Worm (Caenorhabditis elegans): ENCODE data around the gene F58E6.4.

DNA sequence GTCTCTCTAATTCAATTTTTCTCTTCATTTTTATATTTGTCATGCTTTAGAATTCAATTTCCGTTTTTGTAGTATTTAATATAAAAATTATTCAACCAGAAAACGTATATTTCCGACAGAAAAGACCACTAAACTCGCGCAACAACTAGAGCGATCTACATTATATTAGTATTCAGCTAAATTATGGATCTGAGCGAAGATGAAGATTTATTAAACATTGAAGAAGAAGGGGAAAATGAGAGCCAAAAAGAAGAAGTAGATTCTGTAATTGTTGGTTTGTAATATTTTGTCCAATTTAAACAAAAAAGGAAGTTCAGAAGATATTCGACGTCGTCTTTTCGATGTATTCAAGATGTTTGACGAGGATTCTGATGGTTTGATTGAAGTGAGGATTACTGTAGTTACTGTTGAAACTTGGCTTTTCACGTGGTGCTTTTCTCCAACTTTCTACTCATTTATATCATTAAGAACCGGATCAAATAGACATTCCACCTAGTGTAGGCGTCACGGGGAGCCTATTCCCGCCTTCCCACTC is 16.2 kb downstream of the F58E6.4 start, which contains the start of gene cal-7:
- TF ChIP-seq nhr-23 (tag; optimal IDR thresholded peaks at IDR 0.05) (no peak), jun-1 (tag; optimal IDR thresholded peaks at IDR 0.05) (no peak), mml-1 (tag; optimal IDR thresholded peaks at IDR 0.05) (no peak), pha-4 (tag; optimal IDR thresholded peaks at IDR 0.05) (peak; percentile 1), daf-12 (tag; optimal IDR thresholded peaks at IDR 0.05) (no peak), skn-1 (tag; optimal IDR thresholded peaks at IDR 0.05) (no peak), ama-1 (optimal IDR thresholded peaks at IDR 0.05) (peak; percentile 46), tbx-2 (tag; optimal IDR thresholded peaks at IDR 0.05) (peak; percentile 27), ceh-82 (tag; optimal IDR thresholded peaks at IDR 0.05) (no peak), nhr-67 (tag; optimal IDR thresholded peaks at IDR 0.05) (no peak), elt-3 (tag; optimal IDR thresholded peaks at IDR 0.05) (no peak), nfya-1 (tag; optimal IDR thresholded peaks at IDR 0.05; ENCODE audit: insufficient read depth) (no peak)

Measured in whole organism, L3 larva.